Worm (Caenorhabditis elegans) whole organism, L2 larva: ENCODE results near the gene T11G6.3.

Source experiments
- C34F6.9 ChIP-seq: fragments of 150-350 bp; optimal IDR thresholded peaks from 2 replicates; lab custom pipeline; 2014; ENCODE audit warnings: missing biosample characterization, missing genetic modification characterization
- F13H6.1 ChIP-seq: sonication (generic microtip); optimal IDR thresholded peaks from 2 replicates; lab custom pipeline; 2016; ENCODE audit warnings: missing genetic modification characterization, missing compliant biosample characterization
- R02D3.7 ChIP-seq: fragments of 150-350 bp; optimal IDR thresholded peaks from 2 replicates; lab custom pipeline; 2014; ENCODE audit warnings: missing biosample characterization, missing genetic modification characterization
- ZK546.5 ChIP-seq: sonication (generic microtip); optimal IDR thresholded peaks from 2 replicates; lab custom pipeline; 2017; ENCODE audit warnings: missing biosample characterization, missing genetic modification characterization
- alr-1 ChIP-seq: fragments of 150-350 bp; optimal IDR thresholded peaks from 2 replicates; lab custom pipeline; 2014; ENCODE audit warnings: missing biosample characterization, missing genetic modification characterization
- ama-1 ChIP-seq: fragments of 150-350 bp; optimal IDR thresholded peaks from 2 replicates; lab custom pipeline; 2018; ENCODE audit warnings: inconsistent platforms
- ceh-16 ChIP-seq: fragments of 150-350 bp; optimal IDR thresholded peaks from 2 replicates; lab custom pipeline; 2014; ENCODE audit warnings: missing biosample characterization, missing genetic modification characterization
- crh-2 ChIP-seq: sonication (generic microtip); optimal IDR thresholded peaks from 2 replicates; lab custom pipeline; 2017; ENCODE audit warnings: missing biosample characterization, missing genetic modification characterization
- egl-27 ChIP-seq: sonication (generic microtip); optimal IDR thresholded peaks from 3 replicates; lab custom pipeline; 2017; ENCODE audit warnings: missing biosample characterization, missing genetic modification reagents, missing genetic modification characterization
- elt-3 ChIP-seq: sonication (generic microtip); optimal IDR thresholded peaks from 2 replicates; lab custom pipeline; 2017; ENCODE audit warnings: missing biosample characterization, missing genetic modification characterization
- fos-1 ChIP-seq: fragments of 150-350 bp; optimal IDR thresholded peaks from 2 replicates; lab custom pipeline; 2014; ENCODE audit warnings: missing biosample characterization, missing genetic modification characterization
- lin-11 ChIP-seq: fragments of 150-350 bp; sonication (generic microtip); optimal IDR thresholded peaks from 2 replicates; lab custom pipeline; 2014; ENCODE audit warnings: missing biosample characterization, missing genetic modification characterization, inconsistent platforms, mixed read lengths
- lin-13 ChIP-seq: fragments of 150-350 bp; optimal IDR thresholded peaks from 2 replicates; lab custom pipeline; 2014; ENCODE audit warnings: missing biosample characterization, missing genetic modification reagents, missing genetic modification characterization
- lin-39 ChIP-seq: fragments of 150-350 bp; optimal IDR thresholded peaks from 2 replicates; lab custom pipeline; 2014; ENCODE audit warnings: missing biosample characterization, missing genetic modification reagents, missing genetic modification characterization
- lsy-2 ChIP-seq, 2 experiments: fragments of 150-350 bp in 1 of 2; sonication (generic microtip) in 1 of 2; optimal IDR thresholded peaks; 2 replicates each; lab custom pipeline; 2014 to 2017; ENCODE audit warnings: missing biosample characterization in 2 of 2, missing genetic modification characterization in 2 of 2
- mab-5 ChIP-seq: fragments of 150-350 bp; optimal IDR thresholded peaks from 2 replicates; lab custom pipeline; 2014; ENCODE audit warnings: missing biosample characterization, missing genetic modification characterization
- mbf-1 ChIP-seq: sonication (generic microtip); optimal IDR thresholded peaks from 2 replicates; lab custom pipeline; 2017; ENCODE audit warnings: missing biosample characterization, missing genetic modification characterization
- mdl-1 ChIP-seq, 2 experiments: fragments of 150-350 bp in 1 of 2; sonication (generic microtip) in 1 of 2; optimal IDR thresholded peaks; 2 replicates each; lab custom pipeline; 2017; ENCODE audit warnings: missing biosample characterization in 2 of 2, missing genetic modification characterization in 2 of 2
- nhr-10 ChIP-seq: sonication (generic microtip); optimal IDR thresholded peaks from 2 replicates; lab custom pipeline; 2017; ENCODE audit warnings: missing biosample characterization, missing genetic modification characterization
- nhr-11 ChIP-seq: fragments of 150-350 bp; optimal IDR thresholded peaks from 2 replicates; lab custom pipeline; 2014; ENCODE audit warnings: missing biosample characterization, missing genetic modification characterization
- nhr-129 ChIP-seq: fragments of 150-350 bp; optimal IDR thresholded peaks from 2 replicates; lab custom pipeline; 2014; ENCODE audit warnings: missing biosample characterization, missing genetic modification characterization
- nhr-21 ChIP-seq: fragments of 150-350 bp; optimal IDR thresholded peaks from 2 replicates; lab custom pipeline; 2014; ENCODE audit warnings: missing biosample characterization, missing genetic modification characterization
- nhr-23 ChIP-seq: fragments of 150-350 bp; optimal IDR thresholded peaks from 2 replicates; lab custom pipeline; 2014; ENCODE audit warnings: missing biosample characterization, missing genetic modification reagents, missing genetic modification characterization
- nhr-237 ChIP-seq: fragments of 150-350 bp; optimal IDR thresholded peaks from 2 replicates; lab custom pipeline; 2014; ENCODE audit warnings: missing biosample characterization, missing genetic modification characterization
- nhr-25 ChIP-seq: fragments of 150-350 bp; sonication (generic microtip); optimal IDR thresholded peaks from 3 replicates; lab custom pipeline; 2014; ENCODE audit warnings: missing biosample characterization, missing genetic modification characterization
- nhr-6 ChIP-seq: fragments of 150-350 bp; optimal IDR thresholded peaks from 2 replicates; lab custom pipeline; 2014; ENCODE audit warnings: missing biosample characterization, missing genetic modification characterization
- nhr-77 ChIP-seq: fragments of 150-350 bp; optimal IDR thresholded peaks from 2 replicates; lab custom pipeline; 2014; ENCODE audit warnings: missing biosample characterization, missing genetic modification characterization
- peb-1 ChIP-seq: fragments of 150-350 bp; optimal IDR thresholded peaks from 2 replicates; lab custom pipeline; 2014; ENCODE audit warnings: missing biosample characterization, missing genetic modification characterization
- sem-4 ChIP-seq: fragments of 150-350 bp; optimal IDR thresholded peaks from 2 replicates; lab custom pipeline; 2014; ENCODE audit warnings: missing biosample characterization, missing genetic modification reagents, missing genetic modification characterization
- sma-3 ChIP-seq: sonication (generic microtip); optimal IDR thresholded peaks from 2 replicates; lab custom pipeline; 2016; ENCODE audit warnings: missing genetic modification reagents, missing genetic modification characterization, missing compliant biosample characterization
- unc-39 ChIP-seq: fragments of 150-350 bp; optimal IDR thresholded peaks from 2 replicates; lab custom pipeline; 2014; ENCODE audit warnings: missing biosample characterization, missing genetic modification characterization
- unc-62 ChIP-seq: fragments of 150-350 bp; optimal IDR thresholded peaks from 2 replicates; lab custom pipeline; 2014; ENCODE audit warnings: missing biosample characterization, missing genetic modification reagents, missing genetic modification characterization
- zag-1 ChIP-seq: fragments of 150-350 bp; optimal IDR thresholded peaks from 2 replicates; lab custom pipeline; 2014; ENCODE audit warnings: missing biosample characterization, missing genetic modification characterization
- ztf-1 ChIP-seq: fragments of 200-800 bp; sonication (Bioruptor generic); conservative IDR thresholded peaks from 2 replicates; pipeline ENCODE4 v1.3.6; 2022; ENCODE audit warnings: missing genetic modification characterization, missing compliant biosample characterization
- ztf-4 ChIP-seq: fragments of 150-350 bp; optimal IDR thresholded peaks from 2 replicates; lab custom pipeline; 2014; ENCODE audit warnings: missing biosample characterization, missing genetic modification characterization

Gene T11G6.3

DNA sequence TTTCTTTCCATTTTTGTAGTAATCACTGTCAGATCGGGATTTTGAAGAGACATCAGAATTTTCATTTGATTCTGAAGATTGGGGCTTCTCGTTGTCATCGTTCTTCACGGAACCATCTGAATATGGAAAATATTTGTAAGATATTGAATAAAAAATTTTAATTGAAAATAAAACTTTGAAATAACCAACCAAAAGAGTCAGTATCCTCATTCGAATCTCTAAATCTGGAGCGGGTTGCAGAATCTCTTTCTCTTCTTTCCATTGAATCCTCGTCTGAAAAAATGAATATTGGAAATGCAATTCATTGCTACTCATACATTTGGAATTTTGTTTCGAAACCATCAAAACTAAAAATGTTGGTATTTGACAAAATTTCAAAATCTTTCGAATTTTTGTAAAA is 43.1 kb upstream of the T11G6.3 start:
- TF ChIP-seq zag-1 (tag; lab: Kevin White, UChicago) = no peak
- TF ChIP-seq peb-1 = no peak
- no peak for TF ChIP-seq nhr-237 (tag; lab: Kevin White, UChicago)
- TF ChIP-seq lsy-2 (tag; optimal IDR thresholded peaks at IDR 0.05; lab: Kevin White, UChicago) = no peak
- TF ChIP-seq ceh-16 (tag; lab: Kevin White, UChicago) = no peak
- TF ChIP-seq nhr-21 = no peak
- no peak for TF ChIP-seq nhr-23 (tag; lab: Kevin White, UChicago)
- no peak for TF ChIP-seq fos-1 (tag; lab: Kevin White, UChicago)
- no peak for TF ChIP-seq elt-3
- no peak for TF ChIP-seq ztf-4 (tag; lab: Kevin White, UChicago)
- no peak for TF ChIP-seq R02D3.7 (tag; lab: Kevin White, UChicago)
- no peak for TF ChIP-seq ama-1 (lab: Kevin White, UChicago)
- no peak for TF ChIP-seq lin-39 (tag; lab: Kevin White, UChicago)
- no peak for TF ChIP-seq lin-13 (GFP tag; lab: Kevin White, UChicago)
- TF ChIP-seq mab-5 (tag; lab: Kevin White, UChicago) = no peak
- no peak for TF ChIP-seq alr-1 (tag; lab: Kevin White, UChicago)
- TF ChIP-seq lin-11 (tag; lab: Kevin White, UChicago) = no peak
- TF ChIP-seq mdl-1 (tag; optimal IDR thresholded peaks at IDR 0.05; lab: Kevin White, UChicago) = no peak
- TF ChIP-seq, all 48 proteins: peak for 0

DNA sequence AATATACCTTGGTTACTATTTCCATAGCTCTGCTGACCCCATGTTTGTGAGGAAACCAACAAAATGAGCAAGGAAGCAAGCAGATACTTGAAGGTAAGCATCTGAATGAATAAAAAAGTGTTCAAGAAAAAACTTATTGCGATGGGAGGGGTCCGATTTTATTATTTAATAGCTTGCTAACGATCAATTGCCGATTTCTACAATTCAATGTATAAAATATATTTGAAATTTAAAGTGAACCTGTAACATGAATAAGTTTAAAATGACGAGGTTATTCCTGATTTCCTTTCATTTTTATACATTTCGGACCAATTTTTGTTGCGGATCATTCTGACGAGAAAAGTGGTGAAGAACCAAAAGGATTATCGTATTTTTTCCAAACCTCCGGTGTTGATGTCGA is 41.5 kb upstream of the T11G6.3 start, which contains the start of gene srlf-13:
srlf-13 (minus strand) TSS at position 101 of the 400 bp plus-strand sequence.
- TF ChIP-seq nhr-11 (tag; lab: Kevin White, UChicago) = no peak
- no peak for TF ChIP-seq unc-39 (tag; lab: Kevin White, UChicago)
- no peak for TF ChIP-seq alr-1 (tag; lab: Kevin White, UChicago)
- TF ChIP-seq F13H6.1 (tag; lab: Kevin White, UChicago) = no peak
- TF ChIP-seq mdl-1 (tag; optimal IDR thresholded peaks at IDR 0.05; lab: Kevin White, UChicago) = no peak
- TF ChIP-seq lin-39 (tag; lab: Kevin White, UChicago) = no peak
- no peak for TF ChIP-seq zag-1 (tag; lab: Kevin White, UChicago)
- no peak for TF ChIP-seq ztf-4 (tag; lab: Kevin White, UChicago)
- TF ChIP-seq nhr-6 (tag; lab: Kevin White, UChicago) = no peak
- TF ChIP-seq nhr-21 = no peak
- TF ChIP-seq crh-2 (tag; lab: Kevin White, UChicago) = no peak
- no peak for TF ChIP-seq ceh-16 (tag; lab: Kevin White, UChicago)
- no peak for TF ChIP-seq nhr-129
- TF ChIP-seq nhr-77 = no peak
- no peak for TF ChIP-seq nhr-10
- TF ChIP-seq unc-62 = no peak

DNA sequence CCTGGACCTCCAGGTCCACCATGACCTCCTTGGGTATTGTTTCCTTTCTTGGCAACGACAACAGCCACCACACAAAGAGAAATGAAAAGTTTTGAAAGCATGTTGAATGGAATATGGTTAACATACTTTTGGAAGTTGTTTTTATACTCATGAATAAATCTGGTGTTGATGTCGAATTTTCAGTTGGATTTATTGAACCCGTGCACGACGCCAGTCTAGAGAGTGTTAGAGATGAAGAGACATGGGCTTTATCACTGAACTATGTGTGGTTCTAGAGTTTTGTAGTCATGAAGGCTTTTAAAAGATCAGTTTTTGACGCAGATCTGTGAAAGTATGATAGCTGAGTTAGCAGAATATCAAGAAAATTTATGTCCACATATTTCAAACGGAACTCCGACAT is 39.2 kb upstream of the T11G6.3 start, which contains the start of gene srlf-14:
srlf-14 (minus strand) TSS at position 101 of the 400 bp plus-strand sequence.
- TF ChIP-seq ztf-1 (GFP tag; lab: Robert Waterston, UW) (no peak), lsy-2 (tag; optimal IDR thresholded peaks at IDR 0.05; lab: Kevin White, UChicago) (no peak), alr-1 (tag; lab: Kevin White, UChicago) (no peak), unc-62 (no peak)

ce11 chrIV:10891993-10892392 is 37.0 kb upstream of the T11G6.3 start, which contains the start of gene srlf-12:
srlf-12 (minus strand) TSS chrIV:10892093.
- TF ChIP-seq egl-27 (tag; lab: Kevin White, UChicago) (no peak), nhr-25 (no peak), nhr-77 (no peak), fos-1 (tag; lab: Kevin White, UChicago) (no peak), mbf-1 (tag; lab: Kevin White, UChicago) (no peak), ZK546.5 (tag; lab: Kevin White, UChicago) (no peak), C34F6.9 (tag; lab: Kevin White, UChicago) (no peak), mab-5 (tag; lab: Kevin White, UChicago) (no peak), sem-4 (tag; lab: Kevin White, UChicago) (no peak), sma-3 (GFP tag; lab: Kevin White, UChicago) (no peak), mdl-1 (tag; optimal IDR thresholded peaks at IDR 0.05; lab: Kevin White, UChicago) (no peak), nhr-6 (tag; lab: Kevin White, UChicago) (no peak), F13H6.1 (tag; lab: Kevin White, UChicago) (no peak)
